Fruit fly (Drosophila melanogaster) whole organism, wandering third instar larva: Measurements from ENCODE around the gene ppk10.
A peak's percentile ranks its signal among the peaks of the same experiment; 100 is the strongest.

Experiments used
- Abd-B ChIP-seq: fragments of >200 bp; optimal IDR thresholded peaks from 2 replicates; lab custom pipeline; 2017; ENCODE audit warnings: missing biosample characterization, missing genetic modification characterization
- CrebA ChIP-seq: fragments of 200-800 bp; sonication (Bioruptor generic); optimal IDR thresholded peaks from 2 replicates; lab custom pipeline; 2016; ENCODE audit warnings: missing biosample characterization, mild to moderate bottlenecking, missing genetic modification characterization, borderline replicate concordance
- Hr78 ChIP-seq: fragments of >200 bp; optimal IDR thresholded peaks from 2 replicates; lab custom pipeline; 2017; ENCODE audit warnings: missing biosample characterization, missing genetic modification characterization
- Jra ChIP-seq: sonication (Bioruptor generic); optimal IDR thresholded peaks from 2 replicates; lab custom pipeline; 2016; ENCODE audit warnings: missing biosample characterization, missing genetic modification characterization
- Myc ChIP-seq: fragments of >200 bp; optimal IDR thresholded peaks from 2 replicates; lab custom pipeline; 2017
- Sp1 ChIP-seq: fragments of 200-800 bp; sonication (Bioruptor generic); optimal IDR thresholded peaks from 3 replicates; lab custom pipeline; 2019; ENCODE audit warnings: missing biosample characterization, mild to moderate bottlenecking, missing genetic modification characterization, moderate library complexity
- dl ChIP-seq, 2 experiments: fragments of 175-275, 200-275 bp in 1 of 2; fragments of 200-275 bp in 1 of 2; sonication (Bioruptor generic); optimal IDR thresholded peaks; lab custom pipeline; 2018; ENCODE audit warnings: mild to moderate bottlenecking in 2 of 2, missing biosample characterization in 2 of 2, missing genetic modification characterization in 2 of 2, moderate library complexity in 2 of 2; ENCODE audit not compliant: partially characterized antibody in 2 of 2, insufficient read depth in 1 of 2
- fru ChIP-seq: fragments of 200-800 bp; sonication (Bioruptor generic); optimal IDR thresholded peaks from 3 replicates; lab custom pipeline; 2016; ENCODE audit warnings: missing biosample characterization, mild to moderate bottlenecking, missing genetic modification characterization
- h ChIP-seq: fragments of 200-800 bp; sonication (Bioruptor generic); optimal IDR thresholded peaks from 3 replicates; lab custom pipeline; 2016; ENCODE audit warnings: missing biosample characterization, mild to moderate bottlenecking, missing genetic modification characterization
- pan ChIP-seq: fragments of >200 bp; optimal IDR thresholded peaks from 2 replicates; lab custom pipeline; 2017
- psq ChIP-seq: fragments of 200-800 bp; sonication (Bioruptor generic); optimal IDR thresholded peaks from 3 replicates; lab custom pipeline; 2017; ENCODE audit warnings: missing biosample characterization, mild to moderate bottlenecking, missing genetic modification characterization, moderate library complexity

- TF ChIP-seq psq (GFP tag; lab: Kevin White, UChicago) (no peak), Hr78 (GFP tag; lab: Kevin White, UChicago) (no peak), Sp1 (no peak), dl (GFP tag; optimal IDR thresholded peaks at IDR 0.05; lab: Kevin White, UChicago; ENCODE audit: insufficient read depth in 1 of 2, partially characterized antibody in 2 of 2) (no peak), Abd-B (GFP tag; lab: Kevin White, UChicago) (no peak), Myc (lab: Kevin White, UChicago) (no peak), CrebA (GFP tag; lab: Kevin White, UChicago) (no peak), fru (GFP tag; lab: Kevin White, UChicago) (no peak), Jra (peak; percentile 55), pan (lab: Kevin White, UChicago) (no peak), h (GFP tag; lab: Kevin White, UChicago) (no peak)
These were observed 14.9 kb downstream of the ppk10 start, which contains the start of gene STUB1 for dm6 chr2L:10437317-10437716.
